Worm (Caenorhabditis elegans): ENCODE results near the gene mlt-3.

mlt-3 gene

DNA sequence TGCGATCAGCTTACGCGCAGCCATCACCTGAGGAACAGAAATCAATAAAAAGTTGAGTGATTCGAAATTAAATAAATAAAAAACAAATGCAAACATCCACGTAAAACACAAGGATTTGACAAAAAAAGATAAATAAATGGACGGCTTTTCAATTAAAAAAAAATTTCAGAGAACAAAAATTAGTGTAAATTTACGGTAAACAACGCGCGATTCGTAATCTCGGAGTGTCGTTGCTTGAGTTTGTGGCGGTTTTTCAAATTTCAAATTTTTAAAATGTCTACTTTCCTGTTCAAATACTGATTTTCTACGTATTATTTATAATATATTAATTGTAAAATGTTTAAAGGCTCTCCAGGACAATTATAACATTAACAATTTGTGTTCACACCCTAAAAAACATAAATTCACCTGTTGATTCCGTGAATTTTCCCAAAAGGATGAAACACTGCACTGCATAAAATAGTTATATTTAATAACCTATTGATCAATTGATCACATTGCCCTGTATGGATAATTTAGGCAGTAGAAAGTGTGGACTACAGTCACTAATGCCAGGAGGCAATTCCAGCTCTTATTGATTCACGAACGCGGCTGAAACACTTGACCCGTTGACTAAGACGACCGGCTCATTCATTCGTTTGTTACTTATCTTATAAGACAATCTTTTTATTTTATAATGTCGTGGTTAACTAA is 17.8 kb downstream of the mlt-3 start, which contains the start of the genes marb-1 and F35G2.3 (continued):
- TF ChIP-seq vab-7 (GFP tag; IDR thresholded peaks at IDR 0.05): no peak
- no peak for TF ChIP-seq nhr-28 (tag; optimal IDR thresholded peaks at IDR 0.05)
- TF ChIP-seq daf-19 (GFP tag; conservative IDR thresholded peaks at IDR 0.05): no peak
- no peak for TF ChIP-seq egl-27 (tag; optimal IDR thresholded peaks at IDR 0.05)
- peak; percentile 46 for TF ChIP-seq nhr-77 (tag; optimal IDR thresholded peaks at IDR 0.05)
- TF ChIP-seq lin-38 (GFP tag; IDR thresholded peaks at IDR 0.05): 0 out of 2 replicates have a peak, but pooled peaks have one; percentile 6
- no peak for TF ChIP-seq F44E2.7 (GFP tag; IDR thresholded peaks at IDR 0.05)
- TF ChIP-seq attf-4 (tag; optimal IDR thresholded peaks at IDR 0.05): no peak
- TF ChIP-seq ceh-32 (tag; optimal IDR thresholded peaks at IDR 0.05; ENCODE audit: poor library complexity): no peak
- TF ChIP-seq mep-1 (tag; optimal IDR thresholded peaks at IDR 0.05): peak; percentile 25
- TF ChIP-seq ceh-20 (GFP tag; IDR thresholded peaks at IDR 0.05): no peak
- no peak for TF ChIP-seq lim-7 (GFP tag; IDR thresholded peaks at IDR 0.05)
- no peak for TF ChIP-seq zip-11 (GFP tag; IDR thresholded peaks at IDR 0.05)
- TF ChIP-seq lin-1 (GFP tag; IDR thresholded peaks at IDR 0.05): no peak
- TF ChIP-seq dmd-8 (GFP tag; IDR thresholded peaks at IDR 0.05): no peak
- TF ChIP-seq lsy-2 (tag; optimal IDR thresholded peaks at IDR 0.05): peak in 1 of 2 experiments; percentile 78
- no peak for TF ChIP-seq ztf-11 (tag; optimal IDR thresholded peaks at IDR 0.05)
- no peak for TF ChIP-seq egl-43 (GFP tag; IDR thresholded peaks at IDR 0.05)
- no peak for TF ChIP-seq nhr-10 (tag; optimal IDR thresholded peaks at IDR 0.05)
- no peak for TF ChIP-seq skn-1 (tag; optimal IDR thresholded peaks at IDR 0.05)
- no peak for TF ChIP-seq nhr-11 (tag; optimal IDR thresholded peaks at IDR 0.05)
- TF ChIP-seq lin-15B (tag; optimal IDR thresholded peaks at IDR 0.05): no peak
- no peak for TF ChIP-seq ceh-44 (GFP tag; IDR thresholded peaks at IDR 0.05)
- TF ChIP-seq nhr-41 (GFP tag; IDR thresholded peaks at IDR 0.05): no peak
- TF ChIP-seq sdz-12 (GFP tag; optimal IDR thresholded peaks at IDR 0.05): no peak
- no peak for TF ChIP-seq Y105C5A.15 (GFP tag; IDR thresholded peaks at IDR 0.05)

DNA sequence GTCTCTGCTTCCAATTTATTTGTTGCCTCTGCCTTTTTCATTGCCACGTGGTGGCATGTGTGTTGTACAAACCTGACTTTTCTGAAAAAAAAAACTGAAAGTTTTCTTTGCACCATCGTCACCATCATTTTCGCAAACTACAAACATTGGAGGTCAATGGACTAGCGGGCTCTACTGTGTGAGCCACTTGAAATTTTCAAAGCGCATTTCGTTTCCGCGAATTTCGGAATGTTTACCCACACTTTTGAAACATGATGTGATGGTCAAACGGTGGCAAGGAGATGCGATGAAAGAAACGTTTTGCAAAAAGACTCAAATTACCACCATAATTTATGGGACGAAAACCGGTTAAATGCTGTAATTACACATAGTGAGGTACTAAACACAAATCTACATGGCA is 19.0 kb downstream of the mlt-3 start:
- TF ChIP-seq nhr-42 (GFP tag; IDR thresholded peaks at IDR 0.05) (no peak), nhr-77 (tag; optimal IDR thresholded peaks at IDR 0.05) (peak; percentile 3), dmd-6 (GFP tag; IDR thresholded peaks at IDR 0.05) (no peak), mxl-3 (GFP tag; optimal IDR thresholded peaks at IDR 0.05) (no peak), unc-39 (tag; optimal IDR thresholded peaks at IDR 0.05) (no peak), skn-1 (tag; optimal IDR thresholded peaks at IDR 0.05) (no peak), ztf-11 (tag; optimal IDR thresholded peaks at IDR 0.05) (no peak), lin-13 (GFP tag; optimal IDR thresholded peaks at IDR 0.05) (no peak), ces-1 (GFP tag; optimal IDR thresholded peaks at IDR 0.05) (no peak), ceh-62 (tag; optimal IDR thresholded peaks at IDR 0.05) (no peak), madf-9 (GFP tag; conservative IDR thresholded peaks at IDR 0.05) (no peak), aly-2 (tag; optimal IDR thresholded peaks at IDR 0.05) (no peak), R02D3.7 (tag; optimal IDR thresholded peaks at IDR 0.05) (no peak), nhr-25 (tag; optimal IDR thresholded peaks at IDR 0.05; ENCODE audit: borderline replicate concordance, insufficient read depth) (no peak), hmg-1.1 (GFP tag; IDR thresholded peaks at IDR 0.05) (no peak), lin-15B (tag; optimal IDR thresholded peaks at IDR 0.05) (no peak), F37D6.2 (tag; optimal IDR thresholded peaks at IDR 0.05) (no peak), unc-62 (GFP tag; optimal IDR thresholded peaks at IDR 0.05 in 1 of 2) (no peak), unc-62 (tag; optimal IDR thresholded peaks at IDR 0.05) (no peak), snpc-4 (tag; optimal IDR thresholded peaks at IDR 0.05) (no peak), F10B5.3 (tag; optimal IDR thresholded peaks at IDR 0.05) (no peak), Y75B8A.6 (GFP tag; IDR thresholded peaks at IDR 0.05) (no peak), lin-38 (GFP tag; IDR thresholded peaks at IDR 0.05) (peak; percentile 29; the same call in 1 of the 2 replicates), ceh-20 (GFP tag; IDR thresholded peaks at IDR 0.05) (no peak), lsy-2 (tag; optimal IDR thresholded peaks at IDR 0.05) (no peak), mdt-29 (GFP tag; IDR thresholded peaks at IDR 0.05) (no peak), dve-1 (tag; optimal IDR thresholded peaks at IDR 0.05; ENCODE audit: insufficient read depth) (no peak), saeg-2 (GFP tag; IDR thresholded peaks at IDR 0.05) (no peak), aha-1 (tag) (peak; percentile 93), ceh-28 (tag; optimal IDR thresholded peaks at IDR 0.05) (no peak), ama-1 (optimal IDR thresholded peaks at IDR 0.05) (peak; percentile 25), ztf-7 (tag; optimal IDR thresholded peaks at IDR 0.05) (no peak)
